Fruit fly (Drosophila melanogaster) whole organism, embryonic: ENCODE results near the gene GC.

ENCODE experiments used
- Abd-B ChIP-seq: fragments of 200-800 bp; sonication (Bioruptor generic); optimal IDR thresholded peaks from 2 replicates; lab custom pipeline; 2018; ENCODE audit warnings: missing biosample characterization, mild to moderate bottlenecking, missing genetic modification characterization, moderate library complexity
- B-H1 ChIP-seq: fragments of 200-800 bp; sonication (Bioruptor generic); IDR thresholded peaks from 3 replicates; pipeline ENCODE4 v1.3.6; 2022; ENCODE audit warnings: missing biosample characterization, missing genetic modification characterization
- CG10565 ChIP-seq: fragments of 200-800 bp; sonication (Bioruptor generic); optimal IDR thresholded peaks from 3 replicates; lab custom pipeline; 2016; ENCODE audit warnings: missing biosample characterization, mild to moderate bottlenecking, missing genetic modification characterization
- CG12391 ChIP-seq: fragments of 200-800 bp; sonication (Bioruptor generic); optimal IDR thresholded peaks from 3 replicates; lab custom pipeline; 2018; ENCODE audit warnings: missing biosample characterization, mild to moderate bottlenecking, missing genetic modification characterization, moderate library complexity
- CG12659 ChIP-seq: fragments of 200-800 bp; sonication (Bioruptor generic); optimal IDR thresholded peaks from 3 replicates; lab custom pipeline; 2017; ENCODE audit warnings: mild to moderate bottlenecking, missing biosample characterization, missing genetic modification reagents, missing genetic modification characterization
- CG13287 ChIP-seq: fragments of 200-800 bp; sonication (Bioruptor generic); IDR thresholded peaks from 2 replicates; pipeline ENCODE4 v1.3.6; 2022; ENCODE audit warnings: missing biosample characterization, missing genetic modification characterization; ENCODE audit not compliant: partially characterized antibody
- CG13624 ChIP-seq: fragments of 200-800 bp; sonication (Bioruptor generic); optimal IDR thresholded peaks from 2 replicates; lab custom pipeline; 2016; ENCODE audit warnings: missing biosample characterization, missing genetic modification characterization
- CG1647 ChIP-seq: fragments of 200-800 bp; sonication (Bioruptor generic); optimal IDR thresholded peaks from 3 replicates; lab custom pipeline; 2016; ENCODE audit warnings: missing biosample characterization, missing genetic modification characterization
- CG2116 ChIP-seq: fragments of 200-800 bp; sonication (Bioruptor generic); optimal IDR thresholded peaks from 3 replicates; lab custom pipeline; 2018; ENCODE audit warnings: missing biosample characterization, mild to moderate bottlenecking, missing genetic modification characterization
- CG2199 ChIP-seq: fragments of 200-800 bp; sonication (Bioruptor generic); IDR thresholded peaks from 3 replicates; pipeline ENCODE4 v1.3.6; 2022; ENCODE audit warnings: missing biosample characterization, missing genetic modification characterization
- CG34422 ChIP-seq: fragments of 200-800 bp; sonication (Bioruptor generic); IDR thresholded peaks from 3 replicates; pipeline ENCODE4 v1.3.6; 2022; ENCODE audit warnings: missing biosample characterization, missing genetic modification characterization
- CG43689 ChIP-seq: fragments of 200-800 bp; sonication (Bioruptor generic); IDR thresholded peaks from 2 replicates; pipeline ENCODE4 v1.3.6; 2022; ENCODE audit warnings: missing biosample characterization, missing genetic modification characterization
- CG6683 ChIP-seq: fragments of 200-800 bp; sonication (Bioruptor generic); optimal IDR thresholded peaks from 2 replicates; lab custom pipeline; 2017; ENCODE audit warnings: missing biosample characterization, mild to moderate bottlenecking, missing genetic modification characterization, missing genetic modification reagents
- CG6765 ChIP-seq: fragments of 200-800 bp; sonication (Bioruptor generic); optimal IDR thresholded peaks from 3 replicates; lab custom pipeline; 2017; ENCODE audit warnings: missing biosample characterization, mild to moderate bottlenecking, missing genetic modification characterization
- CG7786 ChIP-seq: fragments of 200-800 bp; sonication (Bioruptor generic); optimal IDR thresholded peaks from 2 replicates; lab custom pipeline; 2016; ENCODE audit warnings: missing biosample characterization, missing genetic modification characterization
- CG8478 ChIP-seq: fragments of >200 bp; optimal IDR thresholded peaks from 2 replicates; lab custom pipeline; 2018
- CG8765 ChIP-seq: fragments of 200-800 bp; sonication (Bioruptor generic); IDR thresholded peaks from 2 replicates; pipeline ENCODE4 v1.3.6; 2022; ENCODE audit warnings: missing biosample characterization, missing genetic modification characterization
- CG9727 ChIP-seq: fragments of 200-800 bp; sonication (Bioruptor generic); optimal IDR thresholded peaks from 3 replicates; lab custom pipeline; 2017; ENCODE audit warnings: missing biosample characterization, mild to moderate bottlenecking, missing genetic modification characterization
- CG9876 ChIP-seq: fragments of 200-800 bp; sonication (Bioruptor generic); optimal IDR thresholded peaks from 2 replicates; lab custom pipeline; 2016; ENCODE audit warnings: missing biosample characterization, missing genetic modification characterization
- D19B ChIP-seq: fragments of 200-800 bp; sonication (Bioruptor generic); optimal IDR thresholded peaks from 2 replicates; lab custom pipeline; 2017; ENCODE audit warnings: missing biosample characterization, mild to moderate bottlenecking, missing genetic modification characterization
- Ets65A ChIP-seq: fragments of 200-800 bp; sonication (Bioruptor generic); peaks from one replicate; lab custom pipeline; 2016; ENCODE audit warnings: missing biosample characterization, missing genetic modification characterization
- Hr39 ChIP-seq: fragments of >200 bp; optimal IDR thresholded peaks from 2 replicates; lab custom pipeline; 2017
- Hr78 ChIP-seq, 2 experiments: fragments of 200-800 bp in 1 of 2; fragments of >200 bp in 1 of 2; sonication (Bioruptor generic) in 1 of 2; optimal IDR thresholded peaks; 2 replicates each; lab custom pipeline; 2017 to 2019; ENCODE audit warnings: missing biosample characterization in 2 of 2, missing genetic modification characterization in 2 of 2, mild to moderate bottlenecking in 1 of 2, moderate library complexity in 1 of 2
- Opbp ChIP-seq: fragments of 200-800 bp; sonication (Bioruptor generic); IDR thresholded peaks from 3 replicates; pipeline ENCODE4 v1.3.6; 2022; ENCODE audit warnings: missing biosample characterization, missing genetic modification characterization; ENCODE audit not compliant: partially characterized antibody
- Rfx ChIP-seq: fragments of 200-800 bp; sonication (Bioruptor generic); IDR thresholded peaks from 2 replicates; pipeline ENCODE4 v1.3.6; 2022; ENCODE audit warnings: missing biosample characterization, missing genetic modification characterization
- Scr ChIP-seq: fragments of 200-800 bp; sonication (Bioruptor generic); IDR thresholded peaks from 2 replicates; pipeline ENCODE4 v1.3.6; 2022; ENCODE audit warnings: missing biosample characterization, missing genetic modification characterization; ENCODE audit not compliant: partially characterized antibody
- Spps ChIP-seq: fragments of 200-800 bp; sonication (Bioruptor generic); optimal IDR thresholded peaks from 2 replicates; lab custom pipeline; 2018; ENCODE audit warnings: missing biosample characterization, mild to moderate bottlenecking, missing genetic modification characterization
- Usf ChIP-seq: fragments of 200-800 bp; sonication (Bioruptor generic); optimal IDR thresholded peaks from 2 replicates; lab custom pipeline; 2017; ENCODE audit warnings: missing genotype, missing biosample characterization, missing genetic modification characterization
- amos ChIP-seq: fragments of 200-800 bp; sonication (Bioruptor generic); IDR thresholded peaks from 2 replicates; pipeline ENCODE4 v1.3.6; 2022; ENCODE audit warnings: missing biosample characterization, missing genetic modification characterization; ENCODE audit not compliant: partially characterized antibody
- aop ChIP-seq: fragments of 200-800 bp; sonication (Bioruptor generic); IDR thresholded peaks from 2 replicates; pipeline ENCODE4 v1.3.6; 2022; ENCODE audit warnings: missing biosample characterization, missing genetic modification characterization
- ems ChIP-seq: fragments of 200-800 bp; sonication (Bioruptor generic); optimal IDR thresholded peaks from 3 replicates; lab custom pipeline; 2016; ENCODE audit warnings: missing biosample characterization, missing genetic modification characterization
- ewg ChIP-seq: fragments of 200-800 bp; sonication (Bioruptor generic); optimal IDR thresholded peaks from 3 replicates; lab custom pipeline; 2017; ENCODE audit warnings: mild to moderate bottlenecking, missing biosample characterization, missing genetic modification reagents, missing genetic modification characterization
- fd96Cb ChIP-seq: fragments of 200-800 bp; sonication (Bioruptor generic); optimal IDR thresholded peaks from 2 replicates; lab custom pipeline; 2018; ENCODE audit warnings: missing biosample characterization, mild to moderate bottlenecking, missing genetic modification characterization, moderate library complexity
- gt ChIP-seq: fragments of 200-800 bp; sonication (Bioruptor generic); IDR thresholded peaks from 2 replicates; pipeline ENCODE4 v1.3.6; 2022; ENCODE audit warnings: missing biosample characterization, missing genetic modification characterization
- hbn ChIP-seq: fragments of 200-800 bp; sonication (Bioruptor generic); IDR thresholded peaks from 2 replicates; pipeline ENCODE4 v1.3.6; 2022; ENCODE audit warnings: missing biosample characterization, missing genetic modification characterization; ENCODE audit not compliant: partially characterized antibody
- kni ChIP-seq: fragments of 200-800 bp; sonication (Bioruptor generic); optimal IDR thresholded peaks from 3 replicates; lab custom pipeline; 2017; ENCODE audit warnings: mild to moderate bottlenecking, missing biosample characterization, missing genetic modification reagents, missing genetic modification characterization
- pb ChIP-seq: fragments of 200-800 bp; sonication (Bioruptor generic); optimal IDR thresholded peaks from 3 replicates; lab custom pipeline; 2016; ENCODE audit warnings: missing biosample characterization, missing genetic modification characterization
- peb ChIP-seq: fragments of 200-800 bp; sonication (Bioruptor generic); IDR thresholded peaks from 2 replicates; pipeline ENCODE4 v1.3.6; 2022; ENCODE audit warnings: missing biosample characterization, missing genetic modification characterization
- psq ChIP-seq: fragments of 200-800 bp; sonication (Bioruptor generic); optimal IDR thresholded peaks from 2 replicates; lab custom pipeline; 2017; ENCODE audit warnings: missing biosample characterization, missing genetic modification characterization
- ranshi ChIP-seq: fragments of 200-800 bp; sonication (Bioruptor generic); IDR thresholded peaks from 2 replicates; pipeline ENCODE4 v1.3.6; 2022; ENCODE audit warnings: missing biosample characterization, missing genetic modification characterization
- rib ChIP-seq: fragments of 200-800 bp; sonication (Bioruptor generic); IDR thresholded peaks from 2 replicates; pipeline ENCODE4 v1.3.6; 2022; ENCODE audit warnings: missing biosample characterization, missing genetic modification characterization
- sc ChIP-seq, 3 experiments: fragments of >200 bp in 2 of 3; fragments of 200-800 bp in 1 of 3; sonication (Bioruptor generic) in 1 of 3; optimal IDR thresholded peaks; 2 replicates in 2 of 3; 3 replicates in 1 of 3; lab custom pipeline; 2017; ENCODE audit warnings: mild to moderate bottlenecking in 1 of 3, missing biosample characterization in 1 of 3, missing genetic modification characterization in 1 of 3, missing genetic modification reagents in 1 of 3
- seq ChIP-seq: fragments of 200-800 bp; sonication (Bioruptor generic); IDR thresholded peaks from 2 replicates; pipeline ENCODE4 v1.3.6; 2022; ENCODE audit warnings: missing biosample characterization, missing genetic modification characterization
- shn ChIP-seq: fragments of 200-800 bp; sonication (Bioruptor generic); optimal IDR thresholded peaks from 3 replicates; lab custom pipeline; 2016; ENCODE audit warnings: missing biosample characterization, missing genetic modification characterization
- sima ChIP-seq: fragments of 200-800 bp; sonication (Bioruptor generic); optimal IDR thresholded peaks from 2 replicates; lab custom pipeline; 2016; ENCODE audit warnings: missing biosample characterization, missing genetic modification characterization
- so ChIP-seq: fragments of 200-800 bp; sonication (Bioruptor generic); IDR thresholded peaks from 3 replicates; pipeline ENCODE4 v1.3.6; 2022; ENCODE audit warnings: missing biosample characterization, missing genetic modification characterization
- sqz ChIP-seq: fragments of 200-800 bp; sonication (Bioruptor generic); optimal IDR thresholded peaks from 3 replicates; lab custom pipeline; 2018; ENCODE audit warnings: missing biosample characterization, mild to moderate bottlenecking, missing genetic modification characterization
- trem ChIP-seq: fragments of 200-800 bp; optimal IDR thresholded peaks from 3 replicates; lab custom pipeline; 2019; ENCODE audit warnings: missing biosample characterization, mild to moderate bottlenecking, missing genetic modification characterization, moderate library complexity
- twi ChIP-seq: fragments of 200-800 bp; optimal IDR thresholded peaks from 2 replicates; lab custom pipeline; 2019; ENCODE audit warnings: missing biosample characterization, mild to moderate bottlenecking, missing genetic modification characterization, moderate library complexity
- vvl ChIP-seq: fragments of 200-800 bp; sonication (Bioruptor generic); IDR thresholded peaks from 2 replicates; pipeline ENCODE4 v1.3.6; 2022; ENCODE audit warnings: missing biosample characterization, missing genetic modification characterization

Gene GC

dm6 chr3L:1576489-1577106, 52.5 kb downstream of the GC start, which contains the start of gene CG13917 (continued):
- peak; percentile 17 for TF ChIP-seq ems (GFP tag; lab: Kevin White, UChicago)
- TF ChIP-seq CG13287 (GFP tag; lab: Robert Waterston, UW): peak; percentile 55; the same call in 1 of the 2 replicates
- no peak for TF ChIP-seq CG13624 (GFP tag; lab: Kevin White, UChicago)
- TF ChIP-seq Hr78 (GFP tag; optimal IDR thresholded peaks at IDR 0.05; lab: Kevin White, UChicago): no peak
- no peak for TF ChIP-seq sc (optimal IDR thresholded peaks at IDR 0.05; lab: Kevin White, UChicago)
- no peak for TF ChIP-seq sc (GFP tag; optimal IDR thresholded peaks at IDR 0.05; lab: Kevin White, UChicago)
- TF ChIP-seq kni: no peak
- peak; percentile 48 for TF ChIP-seq CG12659 (GFP tag; lab: Kevin White, UChicago)
- no peak for TF ChIP-seq CG1647 (GFP tag; lab: Kevin White, UChicago)
- TF ChIP-seq Abd-B (GFP tag; lab: Kevin White, UChicago): no peak
- 0 out of 2 replicates have a peak, but pooled peaks have one; percentile 15 for TF ChIP-seq Rfx (GFP tag; lab: Robert Waterston, UW)
- TF ChIP-seq rib: no peak
- TF ChIP-seq B-H1 (GFP tag; lab: Robert Waterston, UW): no peak
- peak; percentile 46; the same call in 1 of the 2 replicates for TF ChIP-seq amos (GFP tag; lab: Robert Waterston, UW)
- no peak for TF ChIP-seq ranshi (GFP tag; lab: Robert Waterston, UW)
- no peak for TF ChIP-seq pb
- TF ChIP-seq CG2116 (GFP tag; lab: Kevin White, UChicago): peak; percentile 33
- TF ChIP-seq sqz (GFP tag; lab: Kevin White, UChicago): peak; percentile 19
- peak; percentile 76 for TF ChIP-seq vvl (GFP tag; lab: Robert Waterston, UW)
- TF ChIP-seq shn (GFP tag; lab: Kevin White, UChicago): no peak
- no peak for TF ChIP-seq CG43689 (GFP tag; lab: Robert Waterston, UW)
- no peak for TF ChIP-seq D19B (GFP tag; lab: Kevin White, UChicago)
- TF ChIP-seq CG6683 (GFP tag; lab: Kevin White, UChicago): no peak
- peak; percentile 66 for TF ChIP-seq trem
- TF ChIP-seq Hr39 (lab: Kevin White, UChicago): no peak
- TF ChIP-seq CG9727: no peak
- TF ChIP-seq peb: no peak
- TF ChIP-seq CG9876 (GFP tag; lab: Kevin White, UChicago): no peak
- TF ChIP-seq fd96Cb (tag; lab: Kevin White, UChicago): no peak
- no peak for TF ChIP-seq Ets65A (GFP tag; lab: Kevin White, UChicago)
- no peak for TF ChIP-seq ewg (GFP tag; lab: Kevin White, UChicago)
- TF ChIP-seq CG2199 (GFP tag; lab: Robert Waterston, UW): no peak
- no peak for TF ChIP-seq CG8478
- TF ChIP-seq CG8765 (GFP tag; lab: Robert Waterston, UW): no peak
- peak; percentile 26 for TF ChIP-seq CG12391 (tag; lab: Kevin White, UChicago)
- TF ChIP-seq CG7786 (GFP tag; lab: Kevin White, UChicago): no peak
- TF ChIP-seq CG6765 (GFP tag; lab: Kevin White, UChicago): no peak
- TF ChIP-seq Spps: no peak
- 0 out of 2 replicates have a peak, but pooled peaks have one; percentile 18 for TF ChIP-seq seq (GFP tag; lab: Robert Waterston, UW)
- TF ChIP-seq Usf (GFP tag; lab: Kevin White, UChicago): no peak
- no peak for TF ChIP-seq aop (GFP tag; lab: Robert Waterston, UW)
- no peak for TF ChIP-seq gt (GFP tag; lab: Robert Waterston, UW)
- no peak for TF ChIP-seq sima
- 0 out of 2 replicates have a peak, but pooled peaks have one; percentile 19 for TF ChIP-seq Scr (GFP tag; lab: Robert Waterston, UW)
- no peak for TF ChIP-seq psq
- no peak for TF ChIP-seq twi (tag; lab: Kevin White, UChicago)
- 0 out of 2 replicates have a peak, but pooled peaks have one; percentile 25 for TF ChIP-seq hbn (GFP tag; lab: Robert Waterston, UW)
- no peak for TF ChIP-seq CG10565 (GFP tag; lab: Kevin White, UChicago)
- TF ChIP-seq so (GFP tag; lab: Robert Waterston, UW): 0 out of 3 replicates have a peak, but pooled peaks have one; percentile 17
- TF ChIP-seq CG34422 (GFP tag; lab: Robert Waterston, UW): peak; percentile 56; the same call in 1 of the 3 replicates
- TF ChIP-seq Opbp (GFP tag; lab: Robert Waterston, UW): peak; percentile 60
